Worm (Caenorhabditis elegans) whole organism, L1 larva: ENCODE measurements around the gene F44E2.8.

Experiments
- C04F5.9 ChIP-seq: sonication (generic microtip); optimal IDR thresholded peaks from 2 replicates; lab custom pipeline; 2016; ENCODE audit warnings: missing genetic modification characterization, missing compliant biosample characterization
- F16B12.6 ChIP-seq: fragments of 150-350 bp; optimal IDR thresholded peaks from 2 replicates; lab custom pipeline; 2014; ENCODE audit warnings: missing biosample characterization, missing genetic modification characterization
- aly-2 ChIP-seq: fragments of 150-350 bp; optimal IDR thresholded peaks from 2 replicates; lab custom pipeline; 2014; ENCODE audit warnings: missing biosample characterization, missing genetic modification characterization
- blmp-1 ChIP-seq: fragments of 150-350 bp; optimal IDR thresholded peaks from 2 replicates; lab custom pipeline; 2014; ENCODE audit warnings: missing biosample characterization, missing genetic modification characterization
- ceh-63 ChIP-seq: fragments of 200-800 bp; sonication (Bioruptor generic); optimal IDR thresholded peaks from 2 replicates; lab custom pipeline; 2018; ENCODE audit warnings: mild to moderate bottlenecking, missing genetic modification characterization, missing compliant biosample characterization
- ceh-8 ChIP-seq: fragments of 200-800 bp; sonication (Bioruptor generic); optimal IDR thresholded peaks from 2 replicates; lab custom pipeline; 2018; ENCODE audit warnings: mild to moderate bottlenecking, missing genetic modification characterization, moderate library complexity, missing compliant biosample characterization
- ces-1 ChIP-seq: fragments of 150-350 bp; optimal IDR thresholded peaks from 2 replicates; lab custom pipeline; 2014; ENCODE audit warnings: missing biosample characterization, missing genetic modification reagents, missing genetic modification characterization
- dsc-1 ChIP-seq: sonication (generic microtip); optimal IDR thresholded peaks from 2 replicates; lab custom pipeline; 2016; ENCODE audit warnings: mild to moderate bottlenecking, missing genetic modification characterization, missing compliant biosample characterization
- efl-1 ChIP-seq, 4 experiments: fragments of 150-350 bp; optimal IDR thresholded peaks in 3 of 4; peaks in 1 of 4; 1 replicate in 1 of 4; 2 replicates in 3 of 4; lab custom pipeline; 2014; ENCODE audit warnings: missing biosample characterization in 2 of 4, missing genetic modification characterization in 2 of 4, missing genetic modification reagents in 2 of 4
- egl-27 ChIP-seq, 2 experiments: fragments of 150-350 bp in 1 of 2; sonication (generic microtip); optimal IDR thresholded peaks; 3 replicates each; lab custom pipeline; 2017 to 2018; ENCODE audit warnings: missing biosample characterization in 2 of 2, missing genetic modification characterization in 2 of 2, missing genetic modification reagents in 2 of 2
- elt-2 ChIP-seq: sonication (generic microtip); optimal IDR thresholded peaks from 2 replicates; lab custom pipeline; 2016; ENCODE audit warnings: missing genetic modification characterization, mild to moderate bottlenecking, inconsistent platforms, missing compliant biosample characterization, missing genetic modification reagents
- elt-3 ChIP-seq, 6 experiments: fragments of 150-350 bp in 1 of 6; sonication (generic microtip); optimal IDR thresholded peaks; 2 replicates each; lab custom pipeline; 2017 to 2018; ENCODE audit warnings: missing biosample characterization in 6 of 6, missing genetic modification characterization in 6 of 6, inconsistent platforms in 1 of 6
- fkh-4 ChIP-seq: sonication (generic microtip); optimal IDR thresholded peaks from 2 replicates; lab custom pipeline; 2016; ENCODE audit warnings: missing compliant biosample characterization, missing genetic modification characterization, borderline replicate concordance
- fkh-8 ChIP-seq: sonication (generic microtip); optimal IDR thresholded peaks from 2 replicates; lab custom pipeline; 2016; ENCODE audit warnings: mild to moderate bottlenecking, missing genetic modification characterization, missing compliant biosample characterization
- fos-1 ChIP-seq: fragments of 150-350 bp; optimal IDR thresholded peaks from 2 replicates; lab custom pipeline; 2014; ENCODE audit warnings: missing biosample characterization, missing genetic modification characterization
- grh-1 ChIP-seq: fragments of 200-800 bp; sonication (Bioruptor generic); IDR thresholded peaks from 2 replicates; pipeline ENCODE4 v1.3.6; 2022; ENCODE audit warnings: missing genetic modification reagents, missing genetic modification characterization, missing compliant biosample characterization
- hpl-2 ChIP-seq: fragments of 150-350 bp; optimal IDR thresholded peaks from 2 replicates; lab custom pipeline; 2014; ENCODE audit warnings: missing biosample characterization, missing genetic modification reagents, missing genetic modification characterization
- jun-1 ChIP-seq: fragments of 150-350 bp; optimal IDR thresholded peaks from 2 replicates; lab custom pipeline; 2014; ENCODE audit warnings: missing biosample characterization, missing genetic modification reagents, missing genetic modification characterization
- lin-35 ChIP-seq, 2 experiments: fragments of 150-350 bp; optimal IDR thresholded peaks; 2 replicates each; lab custom pipeline; 2014; ENCODE audit warnings: missing biosample characterization in 2 of 2, missing genetic modification characterization in 2 of 2, missing genetic modification reagents in 2 of 2
- lin-39 ChIP-seq: fragments of 150-350 bp; optimal IDR thresholded peaks from 2 replicates; lab custom pipeline; 2014; ENCODE audit warnings: missing biosample characterization, missing genetic modification reagents, missing genetic modification characterization
- lir-3 ChIP-seq: sonication (generic microtip); optimal IDR thresholded peaks from 2 replicates; lab custom pipeline; 2016; ENCODE audit warnings: mild to moderate bottlenecking, missing genetic modification characterization, moderate library complexity, missing compliant biosample characterization; ENCODE audit not compliant: poor library complexity
- mdl-1 ChIP-seq, 2 experiments: fragments of 150-350 bp; optimal IDR thresholded peaks; 2 replicates each; lab custom pipeline; 2014 to 2017; ENCODE audit warnings: missing biosample characterization in 2 of 2, missing genetic modification characterization in 2 of 2, inconsistent platforms in 1 of 2
- mef-2 ChIP-seq: fragments of 150-350 bp; optimal IDR thresholded peaks from 2 replicates; lab custom pipeline; 2014; ENCODE audit warnings: missing biosample characterization, missing genetic modification characterization
- mep-1 ChIP-seq: fragments of 150-350 bp; optimal IDR thresholded peaks from 2 replicates; lab custom pipeline; 2014; ENCODE audit warnings: missing biosample characterization, missing genetic modification characterization
- nhr-19 ChIP-seq: fragments of 200-800 bp; sonication (Bioruptor generic); conservative IDR thresholded peaks from 2 replicates; pipeline ENCODE4 v1.3.6; 2022; ENCODE audit warnings: missing genetic modification characterization, missing compliant biosample characterization
- nhr-20 ChIP-seq: sonication (generic microtip); optimal IDR thresholded peaks from 2 replicates; lab custom pipeline; 2016; ENCODE audit warnings: mild to moderate bottlenecking, missing genetic modification characterization, missing compliant biosample characterization
- nhr-71 ChIP-seq: sonication (generic microtip); optimal IDR thresholded peaks from 2 replicates; lab custom pipeline; 2016; ENCODE audit warnings: mild to moderate bottlenecking, missing genetic modification characterization, moderate library complexity, missing compliant biosample characterization
- nhr-84 ChIP-seq: sonication (generic microtip); optimal IDR thresholded peaks from 2 replicates; lab custom pipeline; 2017; ENCODE audit warnings: missing biosample characterization, missing genetic modification characterization
- pag-3 ChIP-seq: sonication (generic microtip); optimal IDR thresholded peaks from 2 replicates; lab custom pipeline; 2017; ENCODE audit warnings: missing genetic modification characterization, mild to moderate bottlenecking, missing compliant biosample characterization, antibody characterized with exemption, borderline replicate concordance; ENCODE audit not compliant: insufficient read depth
- rnt-1 ChIP-seq: sonication (generic microtip); optimal IDR thresholded peaks from 2 replicates; lab custom pipeline; 2016; ENCODE audit warnings: mild to moderate bottlenecking, missing genetic modification characterization, moderate library complexity, missing compliant biosample characterization
- snu-23 ChIP-seq: sonication (generic microtip); optimal IDR thresholded peaks from 2 replicates; lab custom pipeline; 2016; ENCODE audit warnings: missing genetic modification characterization, missing compliant biosample characterization
- sox-4 ChIP-seq: sonication (generic microtip); optimal IDR thresholded peaks from 2 replicates; lab custom pipeline; 2016; ENCODE audit warnings: missing genetic modification characterization, missing compliant biosample characterization
- unc-130 ChIP-seq: fragments of 150-350 bp; optimal IDR thresholded peaks from 2 replicates; lab custom pipeline; 2017; ENCODE audit warnings: missing biosample characterization, missing genetic modification characterization, inconsistent platforms
- unc-30 ChIP-seq: sonication (generic microtip); optimal IDR thresholded peaks from 2 replicates; lab custom pipeline; 2017; ENCODE audit warnings: missing biosample characterization, missing genetic modification characterization
- unc-62 ChIP-seq: fragments of 150-350 bp; optimal IDR thresholded peaks from 2 replicates; lab custom pipeline; 2014; ENCODE audit warnings: missing biosample characterization, missing genetic modification reagents, missing genetic modification characterization
- xbp-1 ChIP-seq: sonication (generic microtip); optimal IDR thresholded peaks from 2 replicates; lab custom pipeline; 2016; ENCODE audit warnings: missing genetic modification characterization, missing compliant biosample characterization
- zip-4 ChIP-seq: fragments of 200-800 bp; sonication (Bioruptor generic); optimal IDR thresholded peaks from 2 replicates; lab custom pipeline; 2018; ENCODE audit warnings: mild to moderate bottlenecking, missing genetic modification characterization, moderate library complexity, missing compliant biosample characterization

The F44E2.8 gene

ce11 chrIII:8829245-8829644 is 20.4 kb downstream of the F44E2.8 start, which contains the start of gene F44E2.3 (continued):
- TF ChIP-seq lir-3 (tag; lab: Kevin White, UChicago) (peak; percentile 10), aly-2 (no peak), egl-27 (tag; optimal IDR thresholded peaks at IDR 0.05; lab: Kevin White, UChicago) (no peak), mep-1 (tag; lab: Kevin White, UChicago) (peak; percentile 19), ceh-8 (GFP tag; lab: Kevin White, UChicago) (no peak), lin-35 (GFP tag; optimal IDR thresholded peaks at IDR 0.05; lab: Kevin White, UChicago) (peak; percentile 22 to 38), blmp-1 (tag; lab: Kevin White, UChicago) (peak; percentile 28), elt-2 (tag; lab: Kevin White, UChicago) (no peak), zip-4 (no peak), xbp-1 (no peak), F16B12.6 (tag; lab: Kevin White, UChicago) (no peak), lin-39 (tag; lab: Kevin White, UChicago) (no peak), ceh-63 (GFP tag; lab: Kevin White, UChicago) (no peak), mdl-1 (tag; optimal IDR thresholded peaks at IDR 0.05; lab: Kevin White, UChicago) (no peak), unc-130 (no peak), unc-62 (GFP tag; lab: Kevin White, UChicago) (no peak), grh-1 (GFP tag; lab: Robert Waterston, UW) (no peak)

- no peak for TF ChIP-seq fos-1 (tag; lab: Kevin White, UChicago)
- TF ChIP-seq ceh-8 (GFP tag; lab: Kevin White, UChicago) = no peak
- no peak for TF ChIP-seq nhr-19 (GFP tag; lab: Robert Waterston, UW)
- TF ChIP-seq elt-3 (tag; optimal IDR thresholded peaks at IDR 0.05; lab: Kevin White, UChicago) = no peak
- TF ChIP-seq hpl-2 (GFP tag; lab: Kevin White, UChicago) = no peak
- TF ChIP-seq unc-30 (tag; lab: Kevin White, UChicago) = no peak
- TF ChIP-seq zip-4 = no peak
- TF ChIP-seq F16B12.6 (tag; lab: Kevin White, UChicago) = no peak
- no peak for TF ChIP-seq aly-2
- no peak for TF ChIP-seq efl-1 (optimal IDR thresholded peaks at IDR 0.05; lab: Kevin White, UChicago)
- TF ChIP-seq efl-1 (GFP tag; optimal IDR thresholded peaks at IDR 0.05 in 1 of 2; lab: Kevin White, UChicago) = no peak
- no peak for TF ChIP-seq lir-3 (tag; lab: Kevin White, UChicago)
- TF ChIP-seq mef-2 (tag; lab: Kevin White, UChicago) = no peak
- no peak for TF ChIP-seq snu-23
- no peak for TF ChIP-seq C04F5.9 (tag; lab: Kevin White, UChicago)
- no peak for TF ChIP-seq sox-4 (tag; lab: Kevin White, UChicago)
- no peak for TF ChIP-seq nhr-71 (tag; lab: Kevin White, UChicago)
- no peak for TF ChIP-seq rnt-1 (tag; lab: Kevin White, UChicago)
- TF ChIP-seq, all 84 proteins: peak for 0
Observed at ce11 chrIII:8827128-8827527, 22.5 kb downstream of the F44E2.8 start, which contains the start of gene F54F2.9. TSS of gene F54F2.9 (minus strand) at chrIII:8827228.

- TF ChIP-seq zip-4 = no peak
- no peak for TF ChIP-seq efl-1 (optimal IDR thresholded peaks at IDR 0.05; lab: Kevin White, UChicago)
- TF ChIP-seq efl-1 (GFP tag; optimal IDR thresholded peaks at IDR 0.05 in 1 of 2; lab: Kevin White, UChicago) = no peak
- no peak for TF ChIP-seq fkh-4 (tag; lab: Kevin White, UChicago)
- TF ChIP-seq ces-1 (GFP tag; lab: Kevin White, UChicago) = no peak
- TF ChIP-seq F16B12.6 (tag; lab: Kevin White, UChicago) = no peak
- TF ChIP-seq pag-3 (tag; lab: Kevin White, UChicago) = no peak
- TF ChIP-seq jun-1 (tag; lab: Kevin White, UChicago) = no peak
- TF ChIP-seq dsc-1 = no peak
- TF ChIP-seq nhr-84 (tag; lab: Kevin White, UChicago) = no peak
- TF ChIP-seq mdl-1 (tag; optimal IDR thresholded peaks at IDR 0.05; lab: Kevin White, UChicago) = no peak
- no peak for TF ChIP-seq nhr-20
- no peak for TF ChIP-seq fkh-8
- no peak for TF ChIP-seq fos-1 (tag; lab: Kevin White, UChicago)
- TF ChIP-seq, all 84 proteins: peak for 0
Observed at ce11 chrIII:8824556-8824955, 25.1 kb downstream of the F44E2.8 start.
